Worm (Caenorhabditis elegans): ENCODE results near the gene nog-1.

Gene nog-1

DNA sequence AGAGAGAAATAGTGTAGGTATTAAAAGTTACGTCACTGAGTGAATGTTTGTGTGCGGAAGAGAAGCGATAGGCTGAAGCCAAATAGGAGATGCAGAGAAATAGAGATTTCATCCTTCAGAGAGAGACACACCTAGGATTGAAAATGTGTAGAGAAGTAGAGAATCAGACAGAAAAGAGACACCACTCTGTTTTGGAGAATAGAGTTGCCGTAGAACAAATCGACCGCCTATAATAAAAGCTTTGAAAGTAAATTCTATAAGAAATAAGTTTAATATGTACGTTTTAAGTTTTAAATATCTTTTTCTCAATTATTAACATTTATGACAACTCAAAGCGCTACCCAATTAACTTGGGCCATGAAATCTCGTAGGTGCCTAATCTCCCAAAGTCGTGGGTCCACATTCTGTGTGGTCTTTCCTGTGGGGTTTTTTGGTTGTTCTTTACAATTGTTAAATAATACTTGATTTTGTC, 16.8 kb downstream of the nog-1 start, which contains the start of gene T07A9.12 (continued):
- TF ChIP-seq zip-11 (GFP tag; IDR thresholded peaks at IDR 0.05) (no peak), madf-9 (GFP tag; conservative IDR thresholded peaks at IDR 0.05) (no peak), zag-1 (tag; optimal IDR thresholded peaks at IDR 0.05) (no peak), nhr-11 (tag; optimal IDR thresholded peaks at IDR 0.05) (peak; percentile 73), lim-7 (GFP tag; IDR thresholded peaks at IDR 0.05) (no peak), dmd-6 (GFP tag; IDR thresholded peaks at IDR 0.05) (peak; percentile 59)

DNA sequence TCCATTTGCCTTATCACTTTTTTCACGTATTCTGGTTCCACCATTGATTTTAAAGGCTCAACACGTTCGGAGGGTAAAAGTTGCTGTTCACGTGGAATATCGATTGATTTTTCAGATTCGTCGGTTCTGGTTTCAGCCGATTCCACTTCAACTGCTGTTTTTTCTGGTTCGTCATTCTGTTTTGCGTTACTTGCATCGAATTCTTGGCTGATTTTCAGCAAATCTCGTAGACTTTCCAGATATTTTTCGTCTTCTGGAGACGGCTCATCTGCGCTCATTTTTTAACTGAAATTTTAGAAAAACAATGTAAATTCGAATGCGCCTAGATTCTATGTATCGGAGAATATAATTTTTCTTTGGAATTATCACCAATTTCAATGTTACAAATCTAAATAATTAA, 26.0 kb downstream of the nog-1 start, which contains the start of gene eri-1:
TSS of gene eri-1 (minus strand) at position 285 of the 400 bp plus-strand sequence.
- TF ChIP-seq zip-11 (GFP tag; IDR thresholded peaks at IDR 0.05), result no peak
- no peak for TF ChIP-seq hmg-1.1 (GFP tag; IDR thresholded peaks at IDR 0.05)
- TF ChIP-seq nhr-42 (GFP tag; IDR thresholded peaks at IDR 0.05), result no peak
- no peak for TF ChIP-seq F37D6.2 (tag; optimal IDR thresholded peaks at IDR 0.05)
- no peak for TF ChIP-seq nhr-28 (tag; optimal IDR thresholded peaks at IDR 0.05)
- no peak for TF ChIP-seq ceh-20 (GFP tag; IDR thresholded peaks at IDR 0.05)
- no peak for TF ChIP-seq Y5F2A.4 (GFP tag; optimal IDR thresholded peaks at IDR 0.05)
- TF ChIP-seq mxl-3 (GFP tag; optimal IDR thresholded peaks at IDR 0.05), result no peak
- TF ChIP-seq pha-4 (GFP tag; IDR thresholded peaks at IDR 0.05), result no peak
- no peak for TF ChIP-seq pha-4 (tag; optimal IDR thresholded peaks at IDR 0.05)
- peak; percentile 13 for TF ChIP-seq aha-1 (tag)
- no peak for TF ChIP-seq ceh-62 (tag; optimal IDR thresholded peaks at IDR 0.05)
- TF ChIP-seq ZK337.2 (GFP tag; IDR thresholded peaks at IDR 0.05), result no peak
- 0 out of 2 replicates have a peak, but pooled peaks have one; percentile 12 for TF ChIP-seq mdt-29 (GFP tag; IDR thresholded peaks at IDR 0.05)
- TF ChIP-seq ama-1 (optimal IDR thresholded peaks at IDR 0.05), result peak; percentile 6
- peak; percentile 0 for TF ChIP-seq mes-2 (tag; optimal IDR thresholded peaks at IDR 0.05; ENCODE audit: poor library complexity, severe bottlenecking)
- TF ChIP-seq snpc-1.2 (GFP tag; IDR thresholded peaks at IDR 0.05), result peak; percentile 24; the same call in 1 of the 2 replicates

DNA sequence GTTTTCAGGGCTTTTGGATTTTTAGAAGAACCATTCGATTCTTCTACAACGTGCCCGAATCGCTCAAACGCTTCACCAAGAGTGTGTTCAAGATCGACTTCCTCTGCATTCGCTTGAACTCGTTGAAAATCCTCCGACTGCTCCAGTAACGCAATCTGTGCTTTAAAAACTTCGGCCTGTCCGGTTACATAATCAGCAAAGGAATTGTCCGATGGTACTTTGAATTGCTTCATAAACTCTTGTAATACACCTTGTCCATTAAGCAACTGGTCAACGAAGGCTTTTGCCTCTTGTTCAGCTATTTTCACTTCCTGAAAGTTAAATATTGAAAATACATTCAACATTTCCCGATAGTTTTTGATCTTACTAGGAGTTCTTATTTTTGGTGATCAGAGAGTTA, 27.0 kb downstream of the nog-1 start:
- TF ChIP-seq egl-43 (GFP tag; IDR thresholded peaks at IDR 0.05) (0 out of 2 replicates have a peak, but pooled peaks have one; percentile 38), dmd-8 (GFP tag; IDR thresholded peaks at IDR 0.05) (no peak)

DNA sequence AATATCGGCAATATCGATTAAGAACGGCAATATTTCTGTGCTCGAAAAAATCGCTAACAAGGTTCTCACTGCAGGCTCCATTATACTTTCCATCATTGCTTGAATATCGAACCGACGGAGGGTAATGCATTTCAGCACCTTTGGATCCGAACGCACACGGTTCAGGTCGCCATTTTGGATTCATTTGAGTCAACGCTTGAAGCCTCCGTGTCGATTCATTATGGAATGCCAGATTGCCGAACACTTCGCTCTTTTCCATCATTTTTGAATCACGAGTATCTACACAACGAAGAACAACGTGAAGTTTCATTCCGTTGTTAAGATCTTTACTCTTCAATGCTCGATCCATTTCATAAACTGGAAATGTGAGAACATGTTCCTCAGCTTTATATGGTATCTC, 28.4 kb downstream of the nog-1 start:
- TF ChIP-seq egl-27 (tag; optimal IDR thresholded peaks at IDR 0.05) (no peak), pqm-1 (tag; optimal IDR thresholded peaks at IDR 0.05) (no peak), aha-1 (tag) (peak; percentile 93), unc-62 (GFP tag; optimal IDR thresholded peaks at IDR 0.05 in 1 of 2) (peak in 1 of 2 experiments; percentile 19), unc-62 (tag; optimal IDR thresholded peaks at IDR 0.05) (no peak)

DNA sequence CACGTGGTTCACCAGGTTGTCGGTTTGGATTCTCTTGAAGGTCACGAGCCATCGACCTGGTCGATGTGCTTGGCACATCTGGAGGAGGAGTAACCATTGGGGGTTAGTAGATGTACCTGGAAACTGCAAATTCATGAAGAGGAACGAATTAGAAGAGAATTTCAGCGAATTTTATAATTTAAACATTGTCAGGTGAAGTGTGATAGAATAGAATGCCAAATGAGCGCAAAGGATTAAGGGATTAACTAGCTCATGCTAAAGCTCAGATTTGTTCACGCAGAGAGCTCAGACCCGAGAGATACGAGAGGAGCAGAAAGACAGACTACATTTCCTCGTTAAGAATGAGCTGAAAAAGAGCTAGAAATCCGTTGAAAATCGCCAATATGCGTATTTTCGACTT, 31.4 kb downstream of the nog-1 start, which contains the start of gene daf-18:
TSS of gene daf-18 (minus strand) at position 126 of the 400 bp plus-strand sequence.
- TF ChIP-seq nhr-10 (tag; optimal IDR thresholded peaks at IDR 0.05), result no peak
- no peak for TF ChIP-seq Y48G9A.11 (GFP tag; IDR thresholded peaks at IDR 0.05)
- TF ChIP-seq gei-8 (GFP tag; optimal IDR thresholded peaks at IDR 0.05), result no peak
- no peak for TF ChIP-seq nhr-25 (tag; optimal IDR thresholded peaks at IDR 0.05; ENCODE audit: borderline replicate concordance, insufficient read depth)
- TF ChIP-seq mep-1 (tag; optimal IDR thresholded peaks at IDR 0.05), result no peak
- TF ChIP-seq lin-13 (GFP tag; optimal IDR thresholded peaks at IDR 0.05), result no peak
- no peak for TF ChIP-seq mdt-29 (GFP tag; IDR thresholded peaks at IDR 0.05)
- no peak for TF ChIP-seq vab-7 (GFP tag; IDR thresholded peaks at IDR 0.05)
- TF ChIP-seq dmd-9 (GFP tag; IDR thresholded peaks at IDR 0.05), result no peak
- no peak for TF ChIP-seq unc-130 (GFP tag; optimal IDR thresholded peaks at IDR 0.05)
- no peak for TF ChIP-seq mes-2 (tag; optimal IDR thresholded peaks at IDR 0.05; ENCODE audit: poor library complexity, severe bottlenecking)
- no peak for TF ChIP-seq lir-3 (tag; optimal IDR thresholded peaks at IDR 0.05)

Measured in whole organism, L4 larva.